Worm (Caenorhabditis elegans) whole organism, L4 larva: ENCODE results near the gene hlh-13.

Experiments used
- Y75B8A.6 ChIP-seq: fragments of 200-800 bp; sonication (Bioruptor generic); IDR thresholded peaks from 2 replicates; pipeline ENCODE4 v1.3.6; 2022; ENCODE audit warnings: missing genetic modification reagents, missing genetic modification characterization, missing compliant biosample characterization
- ama-1 ChIP-seq: fragments of 150-350 bp; optimal IDR thresholded peaks from 2 replicates; lab custom pipeline; 2014; ENCODE audit warnings: inconsistent platforms, mixed read lengths
- ctbp-1 ChIP-seq: fragments of 200-800 bp; sonication (Bioruptor generic); IDR thresholded peaks from 2 replicates; pipeline ENCODE4 v1.3.6; 2022; ENCODE audit warnings: missing genetic modification reagents, missing genetic modification characterization, missing compliant biosample characterization
- lin-39 ChIP-seq: fragments of 150-350 bp; optimal IDR thresholded peaks from 2 replicates; lab custom pipeline; 2014; ENCODE audit warnings: missing biosample characterization, missing genetic modification reagents, missing genetic modification characterization
- madf-9 ChIP-seq: fragments of 200-800 bp; sonication (Bioruptor generic); conservative IDR thresholded peaks from 2 replicates; pipeline ENCODE4 v1.3.6; 2022; ENCODE audit warnings: missing genetic modification reagents, missing genetic modification characterization, missing compliant biosample characterization
- mep-1 ChIP-seq: fragments of 150-350 bp; sonication (generic microtip); optimal IDR thresholded peaks from 3 replicates; lab custom pipeline; 2014; ENCODE audit warnings: missing biosample characterization, missing genetic modification characterization
- nhr-48 ChIP-seq: sonication (generic microtip); optimal IDR thresholded peaks from 2 replicates; lab custom pipeline; 2016; ENCODE audit warnings: mild to moderate bottlenecking, missing genetic modification characterization, missing compliant biosample characterization
- skn-1 ChIP-seq: fragments of 150-350 bp; optimal IDR thresholded peaks from 2 replicates; lab custom pipeline; 2014; ENCODE audit warnings: missing biosample characterization, missing genetic modification characterization
- ztf-11 ChIP-seq: fragments of 150-350 bp; optimal IDR thresholded peaks from 2 replicates; lab custom pipeline; 2014; ENCODE audit warnings: missing biosample characterization, missing genetic modification characterization

DNA sequence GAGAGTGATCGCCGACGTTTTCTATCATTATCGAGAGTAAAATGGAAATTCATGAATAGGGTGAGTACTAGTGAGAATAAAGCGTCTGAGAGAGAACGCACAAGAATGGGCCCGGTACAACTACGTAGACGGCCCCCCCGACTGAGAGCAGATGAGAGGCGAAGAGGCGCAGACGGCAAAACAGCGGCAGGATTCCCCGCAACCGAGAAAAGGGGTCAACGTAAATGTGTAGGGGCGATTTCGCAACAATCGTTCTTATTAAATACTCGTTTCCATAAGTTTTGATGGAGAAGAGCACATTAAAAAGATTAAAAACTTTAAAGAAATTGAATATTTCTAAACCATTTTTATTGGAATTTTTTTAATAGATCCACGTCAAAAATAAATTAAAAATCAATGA, 34.4 kb upstream of the hlh-13 start:
- TF ChIP-seq ztf-11 (tag; lab: Kevin White, UChicago) (no peak), lin-39 (tag; lab: Kevin White, UChicago) (no peak), ama-1 (lab: Kevin White, UChicago) (no peak), nhr-48 (tag; lab: Kevin White, UChicago) (no peak), skn-1 (no peak), mep-1 (tag; lab: Kevin White, UChicago) (no peak), Y75B8A.6 (no peak), madf-9 (GFP tag; lab: Robert Waterston, UW) (no peak), ctbp-1 (GFP tag; lab: Robert Waterston, UW) (no peak)
